In genomic region chrV:777285-777684, ce11 we compare ENCODE assay signal across 1 worm cellular context.
TF ChIP-seq lines count a peak whose summit lies in the region.

Gene R09E12.9 (plus strand): TSS chrV:777600.

TF ChIP-seq in whole organism, L1 larva, 84 proteins besides CTCF, POLR2A, EP300 and RAD21 (continued from another document):
- peak; percentile 37 to 39 for TF ChIP-seq efl-1 (optimal IDR thresholded peaks at IDR 0.05; lab: Kevin White, UChicago)
- peak; percentile 28 to 90 for TF ChIP-seq efl-1 (GFP tag; optimal IDR thresholded peaks at IDR 0.05 in 1 of 2; lab: Kevin White, UChicago)
TF ChIP-seq in whole organism, L1 larva: peak in this region for 16.
